ENCODE assay signal across 5 fruit fly cellular contexts in the genomic region with DNA sequence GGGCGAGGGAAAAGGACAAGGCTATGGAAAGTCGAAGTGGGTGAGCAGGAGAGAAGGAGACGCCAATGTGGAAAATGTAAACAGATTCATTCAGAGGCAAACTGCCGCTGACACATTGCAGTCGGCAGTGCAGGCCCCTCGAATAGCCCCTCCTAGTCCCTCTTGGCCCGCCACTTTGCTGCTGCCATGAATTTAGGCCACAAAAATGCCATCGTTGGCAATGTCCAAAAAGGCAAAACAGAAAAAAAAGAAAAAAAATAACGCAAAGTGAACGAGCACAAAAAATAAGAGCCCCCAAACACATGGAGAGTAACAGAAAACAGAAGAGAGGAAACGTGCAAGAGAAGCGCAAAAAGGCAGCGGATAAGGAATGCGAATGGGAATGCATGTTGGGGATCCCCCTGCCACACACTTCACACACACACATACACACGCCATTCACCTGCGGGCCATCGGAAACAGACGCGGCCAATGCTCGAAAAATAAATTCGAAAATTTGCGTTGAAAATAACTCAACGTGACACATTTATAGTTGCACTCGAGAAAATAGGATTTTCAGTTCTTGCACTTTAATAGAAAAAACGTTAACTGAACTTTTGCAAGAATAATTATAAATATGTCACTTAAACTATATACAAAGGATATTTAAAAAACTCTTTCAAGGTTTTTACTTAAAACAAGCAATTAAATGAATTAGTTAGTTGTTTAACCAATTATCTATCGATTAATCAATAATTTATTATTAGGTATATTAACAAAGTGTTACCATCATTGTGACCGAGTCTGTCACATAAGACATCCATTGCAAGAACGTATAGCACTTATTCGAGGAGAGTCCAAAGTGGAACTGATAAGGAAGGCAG.
TF ChIP-seq lines count a peak whose summit lies in the region.

No protein-coding gene starts in this region.

- TF ChIP-seq CTCF in whole organism, embryonic (GFP tag; optimal IDR thresholded peaks at IDR 0.05; lab: Kevin White, UChicago): no peak

TF ChIP-seq in whole organism, adult, 20 proteins besides CTCF, POLR2A, EP300 and RAD21:
- TF ChIP-seq Hr96 (GFP tag; optimal IDR thresholded peaks at IDR 0.05; lab: Kevin White, UChicago) (no peak), tj (GFP tag; optimal IDR thresholded peaks at IDR 0.05; lab: Kevin White, UChicago) (peak; percentile 91), Mnt (GFP tag; optimal IDR thresholded peaks at IDR 0.05; lab: Kevin White, UChicago) (no peak), CG7101 (tag; optimal IDR thresholded peaks at IDR 0.05; lab: Kevin White, UChicago) (peak; percentile 52), kay (GFP tag; lab: Kevin White, UChicago; ENCODE audit: borderline replicate concordance) (peak; percentile 31), CG7045 (GFP tag; optimal IDR thresholded peaks at IDR 0.05; lab: Kevin White, UChicago) (no peak), CG11617 (GFP tag; optimal IDR thresholded peaks at IDR 0.05; lab: Kevin White, UChicago) (peak; percentile 52), cnc (optimal IDR thresholded peaks at IDR 0.05; lab: Kevin White, UChicago) (no peak), CG33017 (tag; optimal IDR thresholded peaks at IDR 0.05; lab: Kevin White, UChicago) (no peak), cic (GFP tag; optimal IDR thresholded peaks at IDR 0.05; lab: Kevin White, UChicago) (no peak)

TF ChIP-seq in whole organism, embryonic, 481 proteins besides CTCF, POLR2A, EP300 and RAD21 (continues in another document):
- TF ChIP-seq CG30431 (GFP tag; optimal IDR thresholded peaks at IDR 0.05; lab: Kevin White, UChicago): no peak
- TF ChIP-seq CG15696 (tag; optimal IDR thresholded peaks at IDR 0.05; lab: Kevin White, UChicago): no peak
- TF ChIP-seq hbn (GFP tag; IDR thresholded peaks at IDR 0.05; lab: Robert Waterston, UW; ENCODE audit: partially characterized antibody): no peak
- no peak for TF ChIP-seq unpg (GFP tag; optimal IDR thresholded peaks at IDR 0.05; lab: Kevin White, UChicago)
- TF ChIP-seq crol (GFP tag; IDR thresholded peaks at IDR 0.05; lab: Robert Waterston, UW): 0 out of 2 replicates have a peak, but pooled peaks have one; percentile 8
- TF ChIP-seq CG7987 (GFP tag; optimal IDR thresholded peaks at IDR 0.05; lab: Kevin White, UChicago): no peak
- no peak for TF ChIP-seq HLH3B (GFP tag; IDR thresholded peaks at IDR 0.05; lab: Robert Waterston, UW)
- TF ChIP-seq NK7.1 (GFP tag; optimal IDR thresholded peaks at IDR 0.05; lab: Kevin White, UChicago): no peak
- no peak for TF ChIP-seq CG7928 (GFP tag; optimal IDR thresholded peaks at IDR 0.05; lab: Kevin White, UChicago)
- peak; percentile 38 for TF ChIP-seq Drgx (GFP tag; IDR thresholded peaks at IDR 0.05; lab: Robert Waterston, UW)
- no peak for TF ChIP-seq CG4424 (GFP tag; optimal IDR thresholded peaks at IDR 0.05; lab: Kevin White, UChicago)
- no peak for TF ChIP-seq Ptx1 (GFP tag; IDR thresholded peaks at IDR 0.05; lab: Robert Waterston, UW)
- peak; percentile 10 for TF ChIP-seq sd (tag; optimal IDR thresholded peaks at IDR 0.05; lab: Kevin White, UChicago)
- peak in 1 of 2 experiments; percentile 2 for TF ChIP-seq Trl (optimal IDR thresholded peaks at IDR 0.05; lab: Kevin White, UChicago)
- no peak for TF ChIP-seq Trl (GFP tag; optimal IDR thresholded peaks at IDR 0.05; lab: Kevin White, UChicago)
- no peak for TF ChIP-seq esg (GFP tag; conservative IDR thresholded peaks at IDR 0.05; lab: Robert Waterston, UW)
- peak; percentile 24; the same call in 1 of the 2 replicates for TF ChIP-seq CG32772 (GFP tag; IDR thresholded peaks at IDR 0.05; lab: Robert Waterston, UW)
- no peak for TF ChIP-seq PHDP (tag; optimal IDR thresholded peaks at IDR 0.05; lab: Kevin White, UChicago)

TF ChIP-seq in whole organism, prepupa, 60 proteins besides CTCF, POLR2A, EP300 and RAD21 (continues in another document):
- TF ChIP-seq fd85E (GFP tag; optimal IDR thresholded peaks at IDR 0.05; lab: Kevin White, UChicago) (no peak), CG1621 (tag; optimal IDR thresholded peaks at IDR 0.05; lab: Kevin White, UChicago) (no peak), topi (GFP tag; optimal IDR thresholded peaks at IDR 0.05; lab: Kevin White, UChicago) (peak; percentile 58), vri (GFP tag; optimal IDR thresholded peaks at IDR 0.05; lab: Kevin White, UChicago) (no peak), CG3032 (tag; optimal IDR thresholded peaks at IDR 0.05; lab: Kevin White, UChicago) (peak; percentile 54), CG8319 (GFP tag; optimal IDR thresholded peaks at IDR 0.05; lab: Kevin White, UChicago) (no peak), CG6854 (GFP tag; optimal IDR thresholded peaks at IDR 0.05; lab: Kevin White, UChicago) (no peak), CG31627 (GFP tag; optimal IDR thresholded peaks at IDR 0.05; lab: Kevin White, UChicago) (peak; percentile 12), Eip93F (GFP tag; optimal IDR thresholded peaks at IDR 0.05; lab: Kevin White, UChicago) (no peak), achi (GFP tag; optimal IDR thresholded peaks at IDR 0.05; lab: Kevin White, UChicago) (peak; percentile 71), Sox15 (GFP tag; optimal IDR thresholded peaks at IDR 0.05; lab: Kevin White, UChicago) (no peak), fkh (GFP tag; optimal IDR thresholded peaks at IDR 0.05; lab: Kevin White, UChicago) (no peak), Blimp-1 (GFP tag; optimal IDR thresholded peaks at IDR 0.05; lab: Kevin White, UChicago) (no peak), CG11294 (GFP tag; IDR thresholded peaks at IDR 0.05; lab: Robert Waterston, UW) (no peak), OdsH (GFP tag; optimal IDR thresholded peaks at IDR 0.05; lab: Kevin White, UChicago) (peak; percentile 61), ss (GFP tag; optimal IDR thresholded peaks at IDR 0.05; lab: Kevin White, UChicago) (peak; percentile 14 to 29), salr (GFP tag; optimal IDR thresholded peaks at IDR 0.05; lab: Kevin White, UChicago) (peak in 1 of 2 experiments; percentile 43), CG10631 (GFP tag; optimal IDR thresholded peaks at IDR 0.05; lab: Kevin White, UChicago) (peak; percentile 50), Eip75B (GFP tag; optimal IDR thresholded peaks at IDR 0.05; lab: Kevin White, UChicago) (peak; percentile 62)

TF ChIP-seq in whole organism, pupa, 21 proteins besides CTCF, POLR2A, EP300 and RAD21 (continues in another document):
- peak; percentile 43 for TF ChIP-seq D1 (tag; optimal IDR thresholded peaks at IDR 0.05; lab: Kevin White, UChicago)
- TF ChIP-seq CG14655 (GFP tag; optimal IDR thresholded peaks at IDR 0.05; lab: Kevin White, UChicago): peak; percentile 66
- TF ChIP-seq CG32121 (GFP tag; IDR thresholded peaks at IDR 0.05; lab: Robert Waterston, UW): peak; percentile 54
- peak; percentile 43; the same call in 1 of the 2 replicates for TF ChIP-seq CG12605 (GFP tag; IDR thresholded peaks at IDR 0.05; lab: Robert Waterston, UW)
- no peak for TF ChIP-seq CG13204 (GFP tag; optimal IDR thresholded peaks at IDR 0.05; lab: Kevin White, UChicago)
- peak; percentile 61; the same call in 2 of the 3 replicates for TF ChIP-seq fd96Ca (GFP tag; IDR thresholded peaks at IDR 0.05; lab: Robert Waterston, UW)
- TF ChIP-seq CG10348 (GFP tag; IDR thresholded peaks at IDR 0.05; lab: Robert Waterston, UW): no peak
- peak; percentile 51 for TF ChIP-seq CG9948 (tag; optimal IDR thresholded peaks at IDR 0.05; lab: Kevin White, UChicago)
- peak; percentile 34; the same call in 1 of the 3 replicates for TF ChIP-seq CG4496 (GFP tag; IDR thresholded peaks at IDR 0.05; lab: Robert Waterston, UW)
- TF ChIP-seq Ets98B (GFP tag; IDR thresholded peaks at IDR 0.05; lab: Robert Waterston, UW): peak; percentile 59; the same call in 1 of the 2 replicates
- no peak for TF ChIP-seq rn (GFP tag; IDR thresholded peaks at IDR 0.05; lab: Robert Waterston, UW)
- peak; percentile 33 for TF ChIP-seq Pif1A (GFP tag; optimal IDR thresholded peaks at IDR 0.05; lab: Kevin White, UChicago)
- peak; percentile 51 for TF ChIP-seq CG15710 (tag; optimal IDR thresholded peaks at IDR 0.05; lab: Kevin White, UChicago)
- peak; percentile 77 for TF ChIP-seq CG8159 (tag; optimal IDR thresholded peaks at IDR 0.05; lab: Kevin White, UChicago)
- no peak for TF ChIP-seq EcR (GFP tag; optimal IDR thresholded peaks at IDR 0.05; lab: Kevin White, UChicago)
- peak; percentile 55 for TF ChIP-seq CG17806 (tag; optimal IDR thresholded peaks at IDR 0.05; lab: Kevin White, UChicago)
- peak; percentile 9 for TF ChIP-seq CG34367 (tag; optimal IDR thresholded peaks at IDR 0.05; lab: Kevin White, UChicago)
- peak; percentile 59 for TF ChIP-seq Snoo (tag; optimal IDR thresholded peaks at IDR 0.05; lab: Kevin White, UChicago)
- TF ChIP-seq Pif1B (GFP tag; optimal IDR thresholded peaks at IDR 0.05; lab: Kevin White, UChicago): peak; percentile 55

TF ChIP-seq in whole organism, wandering third instar larva, 38 proteins besides CTCF, POLR2A, EP300 and RAD21 (continues in another document):
- TF ChIP-seq CG9705 (GFP tag; optimal IDR thresholded peaks at IDR 0.05; lab: Kevin White, UChicago) (no peak), dmrt93B (GFP tag; optimal IDR thresholded peaks at IDR 0.05; lab: Kevin White, UChicago) (no peak), Vsx2 (GFP tag; optimal IDR thresholded peaks at IDR 0.05; lab: Kevin White, UChicago; ENCODE audit: partially characterized antibody) (no peak), woc (GFP tag; optimal IDR thresholded peaks at IDR 0.05; lab: Kevin White, UChicago) (peak; percentile 27), brk (GFP tag; optimal IDR thresholded peaks at IDR 0.05; lab: Kevin White, UChicago) (peak; percentile 13), dl (GFP tag; optimal IDR thresholded peaks at IDR 0.05; lab: Kevin White, UChicago; ENCODE audit: insufficient read depth in 1 of 2, partially characterized antibody in 2 of 2) (no peak), Rel (GFP tag; optimal IDR thresholded peaks at IDR 0.05; lab: Kevin White, UChicago) (no peak), Rel (tag; optimal IDR thresholded peaks at IDR 0.05; lab: Kevin White, UChicago) (peak; percentile 94), Dif (GFP tag; optimal IDR thresholded peaks at IDR 0.05; lab: Kevin White, UChicago; ENCODE audit: partially characterized antibody) (peak; percentile 23), Hr83 (GFP tag; optimal IDR thresholded peaks at IDR 0.05; lab: Kevin White, UChicago; ENCODE audit: poor library complexity, severe bottlenecking) (no peak), pan (optimal IDR thresholded peaks at IDR 0.05; lab: Kevin White, UChicago) (no peak), CrebA (GFP tag; optimal IDR thresholded peaks at IDR 0.05; lab: Kevin White, UChicago; ENCODE audit: borderline replicate concordance) (no peak), GATAd (GFP tag; optimal IDR thresholded peaks at IDR 0.05; lab: Kevin White, UChicago) (no peak), ey (GFP tag; optimal IDR thresholded peaks at IDR 0.05; lab: Kevin White, UChicago) (peak; percentile 42), h (GFP tag; optimal IDR thresholded peaks at IDR 0.05; lab: Kevin White, UChicago) (peak; percentile 38), sage (GFP tag; optimal IDR thresholded peaks at IDR 0.05; lab: Kevin White, UChicago) (no peak), sv (GFP tag; optimal IDR thresholded peaks at IDR 0.05; lab: Kevin White, UChicago) (no peak), jim (GFP tag; optimal IDR thresholded peaks at IDR 0.05; lab: Kevin White, UChicago) (no peak), dsf (GFP tag; optimal IDR thresholded peaks at IDR 0.05; lab: Kevin White, UChicago; ENCODE audit: borderline replicate concordance) (no peak), fru (GFP tag; optimal IDR thresholded peaks at IDR 0.05; lab: Kevin White, UChicago) (peak; percentile 67), Hnf4 (GFP tag; optimal IDR thresholded peaks at IDR 0.05; lab: Kevin White, UChicago) (peak; percentile 11)
